Worm (Caenorhabditis elegans): ENCODE data around the gene tra-4.

ce11 chrX:2858380-2858779 is 977 bp upstream of the tra-4 start:
- TF ChIP-seq ama-1 (optimal IDR thresholded peaks at IDR 0.05): no peak
- no peak for TF ChIP-seq sea-1 (GFP tag; conservative IDR thresholded peaks at IDR 0.05)
- TF ChIP-seq flt-1 (GFP tag; IDR thresholded peaks at IDR 0.05): no peak
- no peak for TF ChIP-seq hmg-4 (GFP tag; optimal IDR thresholded peaks at IDR 0.05)
- no peak for TF ChIP-seq F13C5.2 (tag; optimal IDR thresholded peaks at IDR 0.05)
- TF ChIP-seq ets-7 (tag; optimal IDR thresholded peaks at IDR 0.05): no peak
- TF ChIP-seq ceh-13 (GFP tag; optimal IDR thresholded peaks at IDR 0.05): no peak
- TF ChIP-seq B0310.2 (tag; optimal IDR thresholded peaks at IDR 0.05): no peak
- TF ChIP-seq tra-4 (tag; optimal IDR thresholded peaks at IDR 0.05): no peak
- TF ChIP-seq tbx-11 (GFP tag; IDR thresholded peaks at IDR 0.05): no peak
- no peak for TF ChIP-seq tbx-37 (GFP tag; conservative IDR thresholded peaks at IDR 0.05)
- TF ChIP-seq hnd-1 (tag; optimal IDR thresholded peaks at IDR 0.05): no peak

Data from whole organism, early embryonic.